Fruit fly (Drosophila melanogaster): Measurements from ENCODE around the gene ZC3H3.

The ZC3H3 gene

DNA sequence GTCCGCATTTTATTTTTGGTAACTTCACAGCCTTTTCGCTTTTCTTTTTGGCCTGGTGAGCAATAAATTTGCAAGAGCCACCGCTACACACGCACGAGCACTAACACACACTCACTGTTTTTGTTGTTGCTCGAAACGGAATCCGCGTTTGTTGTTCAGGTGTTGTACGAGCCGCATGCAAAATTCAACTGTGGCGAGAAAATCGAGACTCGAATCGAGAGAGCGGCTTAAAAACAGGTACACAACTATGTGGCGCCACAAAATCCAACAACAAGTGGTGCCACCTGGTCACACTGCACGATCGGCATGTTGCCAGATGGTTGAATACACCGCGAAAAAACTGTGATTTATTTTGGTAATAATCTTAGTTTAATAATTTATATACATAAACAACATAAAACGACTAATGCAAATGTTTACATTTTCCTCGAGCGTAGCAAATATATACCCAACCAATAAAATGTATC, 2.6 kb downstream of the ZC3H3 start, which contains the start of gene CG43163 (continued):
- no peak for TF ChIP-seq tll (GFP tag; optimal IDR thresholded peaks at IDR 0.05)
- no peak for TF ChIP-seq Antp (GFP tag; optimal IDR thresholded peaks at IDR 0.05)
- TF ChIP-seq CoRest (tag; optimal IDR thresholded peaks at IDR 0.05): peak; percentile 70
- peak; percentile 23 to 66 for TF ChIP-seq Pdp1 (GFP tag; optimal IDR thresholded peaks at IDR 0.05)
- peak; percentile 68 for TF ChIP-seq CG8388 (GFP tag; optimal IDR thresholded peaks at IDR 0.05)
- peak; percentile 48 for TF ChIP-seq CG5245 (GFP tag; optimal IDR thresholded peaks at IDR 0.05)
- TF ChIP-seq NFAT (GFP tag; IDR thresholded peaks at IDR 0.05): peak; percentile 63
- no peak for TF ChIP-seq hth (optimal IDR thresholded peaks at IDR 0.05)
- TF ChIP-seq CG31224 (GFP tag; IDR thresholded peaks at IDR 0.05): no peak
- TF ChIP-seq maf-S (GFP tag; optimal IDR thresholded peaks at IDR 0.05): no peak
- no peak for TF ChIP-seq odd (GFP tag; optimal IDR thresholded peaks at IDR 0.05)
- peak; percentile 53 for TF ChIP-seq CG4820 (GFP tag; optimal IDR thresholded peaks at IDR 0.05)
- TF ChIP-seq sens-2 (GFP tag; IDR thresholded peaks at IDR 0.05): no peak
- TF ChIP-seq Hand (GFP tag; optimal IDR thresholded peaks at IDR 0.05): no peak
- peak; percentile 5 for TF ChIP-seq NC2α (GFP tag; optimal IDR thresholded peaks at IDR 0.05)
- TF ChIP-seq chn (GFP tag; optimal IDR thresholded peaks at IDR 0.05): peak; percentile 61
- peak in 1 of 2 experiments; percentile 76 for TF ChIP-seq Hr78 (GFP tag; optimal IDR thresholded peaks at IDR 0.05)
- no peak for TF ChIP-seq en (GFP tag; optimal IDR thresholded peaks at IDR 0.05)
- TF ChIP-seq Drgx (GFP tag; IDR thresholded peaks at IDR 0.05): peak; percentile 65
- TF ChIP-seq CG32772 (GFP tag; IDR thresholded peaks at IDR 0.05): peak; percentile 30; the same call in 1 of the 2 replicates
- TF ChIP-seq CG42726 (GFP tag; IDR thresholded peaks at IDR 0.05; ENCODE audit: partially characterized antibody): 0 out of 2 replicates have a peak, but pooled peaks have one; percentile 10
- no peak for TF ChIP-seq CG31365 (tag; optimal IDR thresholded peaks at IDR 0.05)
- peak; percentile 7 for TF ChIP-seq B-H2 (GFP tag; optimal IDR thresholded peaks at IDR 0.05)
- TF ChIP-seq HLH54F (GFP tag; optimal IDR thresholded peaks at IDR 0.05): peak; percentile 66
- TF ChIP-seq CG30431 (GFP tag; optimal IDR thresholded peaks at IDR 0.05): peak; percentile 47
- TF ChIP-seq gsb (GFP tag; IDR thresholded peaks at IDR 0.05): 0 out of 2 replicates have a peak, but pooled peaks have one; percentile 32
- TF ChIP-seq dmrt11E (tag; optimal IDR thresholded peaks at IDR 0.05): peak; percentile 61
- no peak for TF ChIP-seq CG16779 (GFP tag; IDR thresholded peaks at IDR 0.05)
- TF ChIP-seq Trl (optimal IDR thresholded peaks at IDR 0.05): peak in 1 of 2 experiments; percentile 1
- TF ChIP-seq Trl (GFP tag; optimal IDR thresholded peaks at IDR 0.05): peak; percentile 35
- peak; percentile 39 for TF ChIP-seq CG10147 (GFP tag; optimal IDR thresholded peaks at IDR 0.05)
- TF ChIP-seq C15 (GFP tag; IDR thresholded peaks at IDR 0.05): no peak
- peak; percentile 43 for TF ChIP-seq Ssrp (tag; optimal IDR thresholded peaks at IDR 0.05)
- TF ChIP-seq bsh (GFP tag; optimal IDR thresholded peaks at IDR 0.05): peak in 1 of 2 experiments; percentile 76
- TF ChIP-seq Mes4 (GFP tag; optimal IDR thresholded peaks at IDR 0.05): peak; percentile 25
- peak; percentile 92 for TF ChIP-seq CG6175 (GFP tag; IDR thresholded peaks at IDR 0.05)
- peak; percentile 55 for TF ChIP-seq YL-1 (GFP tag; optimal IDR thresholded peaks at IDR 0.05)
- peak; percentile 34 for TF ChIP-seq CG2875 (GFP tag; optimal IDR thresholded peaks at IDR 0.05)
- TF ChIP-seq CG17568 (GFP tag; optimal IDR thresholded peaks at IDR 0.05): no peak
- no peak for TF ChIP-seq jigr1 (GFP tag; IDR thresholded peaks at IDR 0.05)
- TF ChIP-seq chif (GFP tag; optimal IDR thresholded peaks at IDR 0.05): peak; percentile 27 to 47
- TF ChIP-seq peb (GFP tag; IDR thresholded peaks at IDR 0.05): no peak; the same call in 1 of the 2 replicates
- peak; percentile 78 for TF ChIP-seq Hmr (GFP tag; optimal IDR thresholded peaks at IDR 0.05)
- TF ChIP-seq tna (GFP tag; IDR thresholded peaks at IDR 0.05; ENCODE audit: partially characterized antibody): no peak
- peak; percentile 80 for TF ChIP-seq slbo (GFP tag; IDR thresholded peaks at IDR 0.05)
- peak; percentile 53 for TF ChIP-seq sd (tag; optimal IDR thresholded peaks at IDR 0.05)
- peak; percentile 36 for TF ChIP-seq Nf-YB (GFP tag; optimal IDR thresholded peaks at IDR 0.05)
- TF ChIP-seq CG8281 (tag; optimal IDR thresholded peaks at IDR 0.05): no peak
- no peak for TF ChIP-seq hkb (optimal IDR thresholded peaks at IDR 0.05)
- TF ChIP-seq hkb (GFP tag; IDR thresholded peaks at IDR 0.05): peak; percentile 77
- peak; percentile 18 for TF ChIP-seq repo (GFP tag; optimal IDR thresholded peaks at IDR 0.05)
